Fruit fly (Drosophila melanogaster) whole organism, embryonic: ENCODE results near the gene Sf3a2.

Experiments
- B-H2 ChIP-seq: fragments of 200-800 bp; sonication (Bioruptor generic); optimal IDR thresholded peaks from 2 replicates; lab custom pipeline; 2018; ENCODE audit warnings: missing biosample characterization, mild to moderate bottlenecking, missing genetic modification characterization
- Bdp1 ChIP-seq: fragments of 200-800 bp; sonication (Bioruptor generic); optimal IDR thresholded peaks from 3 replicates; lab custom pipeline; 2016; ENCODE audit warnings: missing biosample characterization, missing genetic modification characterization
- CG10462 ChIP-seq: fragments of 200-800 bp; sonication (Bioruptor generic); optimal IDR thresholded peaks from 2 replicates; lab custom pipeline; 2016; ENCODE audit warnings: missing biosample characterization, missing genetic modification characterization
- CG12155 ChIP-seq: fragments of 200-800 bp; sonication (Bioruptor generic); optimal IDR thresholded peaks from 3 replicates; lab custom pipeline; 2016; ENCODE audit warnings: missing biosample characterization, missing genetic modification characterization
- CG12299 ChIP-seq: fragments of 200-800 bp; sonication (Bioruptor generic); optimal IDR thresholded peaks from 2 replicates; lab custom pipeline; 2018; ENCODE audit warnings: missing biosample characterization, mild to moderate bottlenecking, missing genetic modification characterization
- CG1233 ChIP-seq: fragments of 200-800 bp; sonication (Bioruptor generic); optimal IDR thresholded peaks from 4 replicates; lab custom pipeline; 2018; ENCODE audit warnings: missing biosample characterization, mild to moderate bottlenecking, missing genetic modification characterization
- CG12769 ChIP-seq: fragments of 200-800 bp; sonication (Bioruptor generic); optimal IDR thresholded peaks from 2 replicates; lab custom pipeline; 2019; ENCODE audit warnings: missing biosample characterization, mild to moderate bottlenecking, missing genetic modification characterization, moderate library complexity
- CG13775 ChIP-seq: fragments of 200-800 bp; sonication (Bioruptor generic); optimal IDR thresholded peaks from 3 replicates; lab custom pipeline; 2017; ENCODE audit warnings: missing biosample characterization, mild to moderate bottlenecking, missing genetic modification characterization
- CG15696 ChIP-seq: fragments of 200-800 bp; sonication (Bioruptor generic); optimal IDR thresholded peaks from 2 replicates; lab custom pipeline; 2019; ENCODE audit warnings: missing biosample characterization, mild to moderate bottlenecking, missing genetic modification characterization, moderate library complexity
- CG18619 ChIP-seq: fragments of 200-800 bp; sonication (Bioruptor generic); optimal IDR thresholded peaks from 3 replicates; lab custom pipeline; 2017; ENCODE audit warnings: missing biosample characterization, mild to moderate bottlenecking, missing genetic modification characterization
- CG33213 ChIP-seq: fragments of 200-800 bp; sonication (Bioruptor generic); optimal IDR thresholded peaks from 3 replicates; lab custom pipeline; 2016; ENCODE audit warnings: missing biosample characterization, missing genetic modification characterization
- CG4707 ChIP-seq: fragments of 200-800 bp; sonication (Bioruptor generic); optimal IDR thresholded peaks from 2 replicates; lab custom pipeline; 2018; ENCODE audit warnings: missing biosample characterization, mild to moderate bottlenecking, missing genetic modification characterization, moderate library complexity
- CG6791 ChIP-seq: fragments of 200-800 bp; sonication (Bioruptor generic); IDR thresholded peaks from 3 replicates; pipeline ENCODE4 v1.3.6; 2022; ENCODE audit warnings: missing biosample characterization, missing genetic modification characterization; ENCODE audit not compliant: partially characterized antibody
- CG6854 ChIP-seq: fragments of 200-800 bp; sonication (Bioruptor generic); optimal IDR thresholded peaks from 3 replicates; lab custom pipeline; 2017; ENCODE audit warnings: missing biosample characterization, mild to moderate bottlenecking, missing genetic modification characterization
- CG7556 ChIP-seq: fragments of 200-800 bp; sonication (Bioruptor generic); optimal IDR thresholded peaks from 2 replicates; lab custom pipeline; 2017; ENCODE audit warnings: missing biosample characterization, mild to moderate bottlenecking, missing genetic modification characterization
- CG7928 ChIP-seq: fragments of 200-800 bp; sonication (Bioruptor generic); optimal IDR thresholded peaks from 2 replicates; lab custom pipeline; 2017; ENCODE audit warnings: missing biosample characterization, mild to moderate bottlenecking, missing genetic modification characterization
- CG8089 ChIP-seq: fragments of 200-800 bp; sonication (Bioruptor generic); optimal IDR thresholded peaks from 3 replicates; lab custom pipeline; 2016; ENCODE audit warnings: missing biosample characterization, missing genetic modification characterization
- CG8765 ChIP-seq: fragments of 200-800 bp; sonication (Bioruptor generic); IDR thresholded peaks from 2 replicates; pipeline ENCODE4 v1.3.6; 2022; ENCODE audit warnings: missing biosample characterization, missing genetic modification characterization
- CG8944 ChIP-seq: fragments of 200-800 bp; sonication (Bioruptor generic); optimal IDR thresholded peaks from 3 replicates; lab custom pipeline; 2016; ENCODE audit warnings: missing biosample characterization, missing genetic modification characterization
- CTCF ChIP-seq: fragments of 200-800 bp; sonication (Bioruptor generic); optimal IDR thresholded peaks from 2 replicates; lab custom pipeline; 2017; ENCODE audit warnings: missing biosample characterization, mild to moderate bottlenecking, missing genetic modification characterization, moderate library complexity
- Chrac-16 ChIP-seq: fragments of 200-800 bp; sonication (Bioruptor generic); optimal IDR thresholded peaks from 3 replicates; lab custom pipeline; 2016; ENCODE audit warnings: missing biosample characterization, missing genetic modification characterization
- Fer1 ChIP-seq: fragments of 200-800 bp; sonication (Bioruptor generic); optimal IDR thresholded peaks from 2 replicates; lab custom pipeline; 2017; ENCODE audit warnings: missing biosample characterization, mild to moderate bottlenecking, missing genetic modification characterization
- HHEX ChIP-seq: fragments of 200-800 bp; sonication (Bioruptor generic); optimal IDR thresholded peaks from 3 replicates; lab custom pipeline; 2017; ENCODE audit warnings: missing biosample characterization, mild to moderate bottlenecking, missing genetic modification characterization, missing genetic modification reagents
- HmgZ ChIP-seq: fragments of 200-800 bp; sonication (Bioruptor generic); optimal IDR thresholded peaks from 2 replicates; lab custom pipeline; 2018; ENCODE audit warnings: missing biosample characterization, mild to moderate bottlenecking, missing genetic modification characterization
- Hr78 ChIP-seq, 2 experiments: fragments of 200-800 bp in 1 of 2; fragments of >200 bp in 1 of 2; sonication (Bioruptor generic) in 1 of 2; optimal IDR thresholded peaks; 2 replicates each; lab custom pipeline; 2017 to 2019; ENCODE audit warnings: missing biosample characterization in 2 of 2, missing genetic modification characterization in 2 of 2, mild to moderate bottlenecking in 1 of 2, moderate library complexity in 1 of 2
- Lhr ChIP-seq: fragments of 200-800 bp; sonication (Bioruptor generic); optimal IDR thresholded peaks from 3 replicates; lab custom pipeline; 2017; ENCODE audit warnings: mild to moderate bottlenecking, missing biosample characterization, missing genetic modification reagents, missing genetic modification characterization
- Meics ChIP-seq: fragments of 200-800 bp; sonication (Bioruptor generic); optimal IDR thresholded peaks from 2 replicates; lab custom pipeline; 2017; ENCODE audit warnings: missing biosample characterization, mild to moderate bottlenecking, missing genetic modification characterization
- Myb ChIP-seq: fragments of 200-800 bp; sonication (Bioruptor generic); optimal IDR thresholded peaks from 2 replicates; lab custom pipeline; 2016; ENCODE audit warnings: missing biosample characterization, missing genetic modification characterization
- NC2β ChIP-seq: fragments of 200-800 bp; sonication (Bioruptor generic); optimal IDR thresholded peaks from 2 replicates; lab custom pipeline; 2016; ENCODE audit warnings: missing biosample characterization, missing genetic modification characterization
- Nf-YB ChIP-seq: fragments of 200-800 bp; sonication (Bioruptor generic); optimal IDR thresholded peaks from 3 replicates; lab custom pipeline; 2019; ENCODE audit warnings: missing biosample characterization, mild to moderate bottlenecking, missing genetic modification characterization, moderate library complexity
- ash1 ChIP-seq: fragments of 200-800 bp; sonication (Bioruptor generic); optimal IDR thresholded peaks from 2 replicates; lab custom pipeline; 2018; ENCODE audit warnings: missing biosample characterization, mild to moderate bottlenecking, missing genetic modification characterization
- bab2 ChIP-seq: fragments of 200-800 bp; sonication (Bioruptor generic); optimal IDR thresholded peaks from 2 replicates; lab custom pipeline; 2016; ENCODE audit warnings: missing biosample characterization, missing genetic modification characterization
- chm ChIP-seq: fragments of 200-800 bp; sonication (Bioruptor generic); IDR thresholded peaks from 2 replicates; pipeline ENCODE4 v1.3.6; 2022; ENCODE audit warnings: missing biosample characterization, missing genetic modification characterization
- dimm ChIP-seq: fragments of 200-800 bp; sonication (Bioruptor generic); IDR thresholded peaks from 2 replicates; pipeline ENCODE4 v1.3.6; 2022; ENCODE audit warnings: missing biosample characterization, missing genetic modification characterization
- en ChIP-seq: fragments of 200-800 bp; sonication (Bioruptor generic); optimal IDR thresholded peaks from 2 replicates; lab custom pipeline; 2016; ENCODE audit warnings: missing biosample characterization, missing genetic modification characterization
- fd102C ChIP-seq: fragments of 200-800 bp; sonication (Bioruptor generic); optimal IDR thresholded peaks from 2 replicates; lab custom pipeline; 2018; ENCODE audit warnings: missing biosample characterization, mild to moderate bottlenecking, missing genetic modification characterization, moderate library complexity
- gcm2 ChIP-seq: fragments of 200-800 bp; sonication (Bioruptor generic); optimal IDR thresholded peaks from 2 replicates; lab custom pipeline; 2016; ENCODE audit warnings: missing biosample characterization, missing genetic modification characterization
- gem ChIP-seq: fragments of 200-800 bp; sonication (Bioruptor generic); optimal IDR thresholded peaks from 2 replicates; lab custom pipeline; 2019; ENCODE audit warnings: missing biosample characterization, mild to moderate bottlenecking, missing genetic modification characterization, moderate library complexity
- grn ChIP-seq: fragments of 200-800 bp; sonication (Bioruptor generic); optimal IDR thresholded peaks from 3 replicates; lab custom pipeline; 2017; ENCODE audit warnings: missing biosample characterization, missing genetic modification characterization
- gsb ChIP-seq: fragments of 200-800 bp; sonication (Bioruptor generic); IDR thresholded peaks from 2 replicates; pipeline ENCODE4 v1.3.6; 2022; ENCODE audit warnings: missing biosample characterization, missing genetic modification characterization
- lilli ChIP-seq: fragments of 200-800 bp; sonication (Bioruptor generic); optimal IDR thresholded peaks from 3 replicates; lab custom pipeline; 2016; ENCODE audit warnings: missing biosample characterization, missing genetic modification characterization
- pfk ChIP-seq: fragments of 200-800 bp; sonication (Bioruptor generic); optimal IDR thresholded peaks from 2 replicates; lab custom pipeline; 2018; ENCODE audit warnings: missing biosample characterization, mild to moderate bottlenecking, missing genetic modification characterization, moderate library complexity
- pum ChIP-seq: fragments of 200-800 bp; sonication (Bioruptor generic); optimal IDR thresholded peaks from 2 replicates; lab custom pipeline; 2016; ENCODE audit warnings: missing biosample characterization, missing genetic modification characterization
- pzg ChIP-seq: fragments of 200-800 bp; sonication (Bioruptor generic); optimal IDR thresholded peaks from 3 replicates; lab custom pipeline; 2018; ENCODE audit warnings: missing biosample characterization, mild to moderate bottlenecking, missing genetic modification characterization, moderate library complexity
- ro ChIP-seq: fragments of 200-800 bp; sonication (Bioruptor generic); IDR thresholded peaks from 2 replicates; pipeline ENCODE4 v1.3.6; 2022; ENCODE audit warnings: missing biosample characterization, missing genetic modification characterization
- sima ChIP-seq: fragments of 200-800 bp; sonication (Bioruptor generic); optimal IDR thresholded peaks from 2 replicates; lab custom pipeline; 2016; ENCODE audit warnings: missing biosample characterization, missing genetic modification characterization
- tap ChIP-seq: fragments of 200-800 bp; optimal IDR thresholded peaks from 3 replicates; lab custom pipeline; 2019; ENCODE audit warnings: missing biosample characterization, mild to moderate bottlenecking, missing genetic modification characterization, moderate library complexity
- tgo ChIP-seq: fragments of 200-800 bp; sonication (Bioruptor generic); IDR thresholded peaks from 3 replicates; pipeline ENCODE4 v1.3.6; 2022; ENCODE audit warnings: missing biosample characterization, missing genetic modification characterization
- vfl ChIP-seq: fragments of 200-800 bp; sonication (Bioruptor generic); optimal IDR thresholded peaks from 2 replicates; lab custom pipeline; 2016; ENCODE audit warnings: missing biosample characterization, missing genetic modification characterization
- yki ChIP-seq: fragments of >200 bp; optimal IDR thresholded peaks from 3 replicates; lab custom pipeline; 2018

Gene Sf3a2

DNA sequence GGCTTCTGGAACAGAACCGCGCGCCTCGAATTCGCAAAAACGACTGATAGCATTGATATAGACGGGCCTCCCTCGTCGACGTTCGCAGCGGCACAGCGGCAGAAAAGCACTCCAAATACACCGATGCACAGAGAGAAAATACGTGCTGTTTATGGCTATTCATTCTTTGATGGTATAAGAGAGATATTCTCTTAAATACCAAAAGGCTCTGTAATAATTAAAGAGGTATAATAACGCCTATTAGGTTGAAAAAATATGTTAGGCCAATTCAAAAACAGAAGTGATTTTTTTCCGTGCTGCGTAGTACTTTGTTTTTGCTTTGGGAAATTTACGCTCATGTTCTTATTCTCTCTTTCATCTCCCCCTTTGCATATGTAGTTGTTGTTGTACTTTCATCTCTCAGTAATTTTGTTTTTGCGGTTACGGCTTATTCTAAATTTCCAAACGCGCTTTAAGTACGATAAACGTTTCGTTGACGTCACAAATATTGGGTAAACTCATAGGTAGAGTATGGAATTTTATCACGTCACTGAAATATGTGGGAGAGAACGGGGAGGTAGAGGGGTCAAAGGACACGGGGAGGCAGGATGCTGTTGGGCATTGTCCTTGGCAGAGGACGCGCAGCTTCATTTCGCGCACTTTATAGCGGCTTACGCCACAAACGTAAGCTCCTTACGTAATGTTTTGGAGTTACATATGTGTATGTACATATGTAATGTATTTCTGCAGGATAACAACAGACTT is 29.4 kb upstream of the Sf3a2 start, which contains the start of gene nebu (continued):
- TF ChIP-seq B-H2 (GFP tag; lab: Kevin White, UChicago) = peak; percentile 96
- TF ChIP-seq Chrac-16 (GFP tag; lab: Kevin White, UChicago) = peak; percentile 93
- peak; percentile 97 for TF ChIP-seq CG7556 (GFP tag; lab: Kevin White, UChicago)
- no peak for TF ChIP-seq grn
- peak; percentile 98 for TF ChIP-seq CG12769
- TF ChIP-seq Bdp1 (GFP tag; lab: Kevin White, UChicago) = peak; percentile 88
- TF ChIP-seq CG15696 (tag; lab: Kevin White, UChicago) = peak; percentile 72
- peak; percentile 84; the same call in 1 of the 2 replicates for TF ChIP-seq ro (GFP tag; lab: Robert Waterston, UW)
- TF ChIP-seq gem = peak; percentile 96
- TF ChIP-seq CG7928 (GFP tag; lab: Kevin White, UChicago) = peak; percentile 78
- no peak for TF ChIP-seq CG8765 (GFP tag; lab: Robert Waterston, UW)
- peak; percentile 84 for TF ChIP-seq ash1 (GFP tag; lab: Kevin White, UChicago)
- peak; percentile 92 for TF ChIP-seq CG8089 (GFP tag; lab: Kevin White, UChicago)
- peak; percentile 97 for TF ChIP-seq HHEX
- TF ChIP-seq CG10462 (GFP tag; lab: Kevin White, UChicago) = peak; percentile 89
- peak; percentile 59 for TF ChIP-seq Lhr (GFP tag; lab: Kevin White, UChicago)
- peak; percentile 38 for TF ChIP-seq CTCF
- peak; percentile 96 for TF ChIP-seq tgo (GFP tag; lab: Robert Waterston, UW)
- TF ChIP-seq CG12299 (tag; lab: Kevin White, UChicago) = peak; percentile 93
- TF ChIP-seq CG33213 (GFP tag; lab: Kevin White, UChicago) = peak; percentile 96
- TF ChIP-seq CG6854 = peak; percentile 94
- TF ChIP-seq CG18619 (GFP tag; lab: Kevin White, UChicago) = peak; percentile 96
- no peak for TF ChIP-seq yki (lab: Kevin White, UChicago)
- peak; percentile 97 for TF ChIP-seq bab2 (GFP tag; lab: Kevin White, UChicago)
- peak; percentile 89 for TF ChIP-seq sima (GFP tag; lab: Kevin White, UChicago)
- no peak; the same call in 1 of the 2 replicates for TF ChIP-seq dimm (GFP tag; lab: Robert Waterston, UW)
- peak; percentile 89 for TF ChIP-seq Myb (GFP tag; lab: Kevin White, UChicago)
- peak; percentile 96 for TF ChIP-seq gsb (GFP tag; lab: Robert Waterston, UW)
- peak; percentile 97 for TF ChIP-seq CG8944 (GFP tag; lab: Kevin White, UChicago)
- TF ChIP-seq CG12155 (GFP tag; lab: Kevin White, UChicago) = peak; percentile 96
- peak; percentile 93 for TF ChIP-seq gcm2 (GFP tag; lab: Kevin White, UChicago)
- TF ChIP-seq vfl (GFP tag; lab: Kevin White, UChicago) = peak; percentile 95
- TF ChIP-seq NC2β = peak; percentile 90
- peak; percentile 33 for TF ChIP-seq pzg (GFP tag; lab: Kevin White, UChicago)
- TF ChIP-seq fd102C (GFP tag; lab: Kevin White, UChicago) = peak; percentile 5
- peak; percentile 91 for TF ChIP-seq tap
- no peak for TF ChIP-seq CG6791 (GFP tag; lab: Robert Waterston, UW)
- no peak for TF ChIP-seq pfk (GFP tag; lab: Kevin White, UChicago)
- TF ChIP-seq en (GFP tag; lab: Kevin White, UChicago) = peak; percentile 90
- peak; percentile 94 for TF ChIP-seq CG13775 (GFP tag; lab: Kevin White, UChicago)
- peak; percentile 99 for TF ChIP-seq Fer1 (GFP tag; lab: Kevin White, UChicago)
- peak; percentile 62 for TF ChIP-seq CG4707 (GFP tag; lab: Kevin White, UChicago)
- peak; percentile 98 for TF ChIP-seq HmgZ (tag; lab: Kevin White, UChicago)
- peak; percentile 79 for TF ChIP-seq Nf-YB (GFP tag; lab: Kevin White, UChicago)
- peak; percentile 95; the same call in 1 of the 2 replicates for TF ChIP-seq chm (GFP tag; lab: Robert Waterston, UW)
- TF ChIP-seq pum (GFP tag; lab: Kevin White, UChicago) = peak; percentile 91
- no peak for TF ChIP-seq Hr78 (GFP tag; optimal IDR thresholded peaks at IDR 0.05; lab: Kevin White, UChicago)
- TF ChIP-seq CG1233 (GFP tag; lab: Kevin White, UChicago) = peak; percentile 89
- TF ChIP-seq lilli = peak; percentile 98
- TF ChIP-seq Meics = peak; percentile 98
